Worm (Caenorhabditis elegans) whole organism, L1 larva: ENCODE data around the gene F37C12.21.

Source experiments
- C04F5.9 ChIP-seq: sonication (generic microtip); optimal IDR thresholded peaks from 2 replicates; lab custom pipeline; 2016; ENCODE audit warnings: missing genetic modification characterization, missing compliant biosample characterization
- C34B4.2 ChIP-seq: sonication (generic microtip); optimal IDR thresholded peaks from 2 replicates; lab custom pipeline; 2017; ENCODE audit warnings: mild to moderate bottlenecking, missing genetic modification characterization, missing compliant biosample characterization
- F16B12.6 ChIP-seq: fragments of 150-350 bp; optimal IDR thresholded peaks from 2 replicates; lab custom pipeline; 2014; ENCODE audit warnings: missing biosample characterization, missing genetic modification characterization
- aha-1 ChIP-seq: fragments of 150-350 bp; optimal IDR thresholded peaks from 2 replicates; lab custom pipeline; 2014; ENCODE audit warnings: missing biosample characterization, missing genetic modification characterization
- alr-1 ChIP-seq: fragments of 200-800 bp; sonication (Bioruptor generic); optimal IDR thresholded peaks from 2 replicates; lab custom pipeline; 2018; ENCODE audit warnings: borderline replicate concordance, mild to moderate bottlenecking, missing genetic modification characterization, missing compliant biosample characterization
- aly-2 ChIP-seq: fragments of 150-350 bp; optimal IDR thresholded peaks from 2 replicates; lab custom pipeline; 2014; ENCODE audit warnings: missing biosample characterization, missing genetic modification characterization
- blmp-1 ChIP-seq: fragments of 150-350 bp; optimal IDR thresholded peaks from 2 replicates; lab custom pipeline; 2014; ENCODE audit warnings: missing biosample characterization, missing genetic modification characterization
- ceh-63 ChIP-seq: fragments of 200-800 bp; sonication (Bioruptor generic); optimal IDR thresholded peaks from 2 replicates; lab custom pipeline; 2018; ENCODE audit warnings: mild to moderate bottlenecking, missing genetic modification characterization, missing compliant biosample characterization
- ceh-82 ChIP-seq, 3 experiments: fragments of 150-350 bp in 1 of 3; sonication (generic microtip) in 2 of 3; optimal IDR thresholded peaks; 2 replicates each; lab custom pipeline; 2014 to 2017; ENCODE audit warnings: missing biosample characterization in 3 of 3, missing genetic modification characterization in 3 of 3
- ceh-88 ChIP-seq: fragments of 200-800 bp; sonication (Bioruptor generic); IDR thresholded peaks from 2 replicates; pipeline ENCODE4 v1.3.6; 2022; ENCODE audit warnings: missing genetic modification characterization, missing compliant biosample characterization
- dsc-1 ChIP-seq: sonication (generic microtip); optimal IDR thresholded peaks from 2 replicates; lab custom pipeline; 2016; ENCODE audit warnings: mild to moderate bottlenecking, missing genetic modification characterization, missing compliant biosample characterization
- egl-13 ChIP-seq: sonication (generic microtip); optimal IDR thresholded peaks from 2 replicates; lab custom pipeline; 2016; ENCODE audit warnings: missing genotype, missing genetic modification reagents, missing genetic modification characterization, missing compliant biosample characterization
- egl-27 ChIP-seq, 2 experiments: fragments of 150-350 bp in 1 of 2; sonication (generic microtip); optimal IDR thresholded peaks; 3 replicates each; lab custom pipeline; 2017 to 2018; ENCODE audit warnings: missing biosample characterization in 2 of 2, missing genetic modification characterization in 2 of 2, missing genetic modification reagents in 2 of 2
- elt-2 ChIP-seq: sonication (generic microtip); optimal IDR thresholded peaks from 2 replicates; lab custom pipeline; 2016; ENCODE audit warnings: missing genetic modification characterization, mild to moderate bottlenecking, inconsistent platforms, missing compliant biosample characterization, missing genetic modification reagents
- elt-3 ChIP-seq, 6 experiments: fragments of 150-350 bp in 1 of 6; sonication (generic microtip); optimal IDR thresholded peaks; 2 replicates each; lab custom pipeline; 2017 to 2018; ENCODE audit warnings: missing biosample characterization in 6 of 6, missing genetic modification characterization in 6 of 6, inconsistent platforms in 1 of 6
- ets-5 ChIP-seq: fragments of 200-800 bp; sonication (Bioruptor generic); IDR thresholded peaks from 2 replicates; pipeline ENCODE4 v1.3.6; 2022; ENCODE audit warnings: missing genetic modification characterization, missing compliant biosample characterization
- fkh-10 ChIP-seq: sonication (generic microtip); optimal IDR thresholded peaks from 2 replicates; lab custom pipeline; 2017; ENCODE audit warnings: missing biosample characterization, missing genetic modification reagents, missing genetic modification characterization
- fkh-8 ChIP-seq: sonication (generic microtip); optimal IDR thresholded peaks from 2 replicates; lab custom pipeline; 2016; ENCODE audit warnings: mild to moderate bottlenecking, missing genetic modification characterization, missing compliant biosample characterization
- fos-1 ChIP-seq: fragments of 150-350 bp; optimal IDR thresholded peaks from 2 replicates; lab custom pipeline; 2014; ENCODE audit warnings: missing biosample characterization, missing genetic modification characterization
- grh-1 ChIP-seq: fragments of 200-800 bp; sonication (Bioruptor generic); IDR thresholded peaks from 2 replicates; pipeline ENCODE4 v1.3.6; 2022; ENCODE audit warnings: missing genetic modification reagents, missing genetic modification characterization, missing compliant biosample characterization
- hlh-17 ChIP-seq: fragments of 200-800 bp; sonication (Bioruptor generic); optimal IDR thresholded peaks from 2 replicates; lab custom pipeline; 2018; ENCODE audit warnings: missing genetic modification characterization, mild to moderate bottlenecking, missing compliant biosample characterization, moderate library complexity, borderline replicate concordance
- hlh-4 ChIP-seq: sonication (generic microtip); optimal IDR thresholded peaks from 2 replicates; lab custom pipeline; 2016; ENCODE audit warnings: mild to moderate bottlenecking, missing genetic modification characterization, missing compliant biosample characterization
- hpl-2 ChIP-seq: fragments of 150-350 bp; optimal IDR thresholded peaks from 2 replicates; lab custom pipeline; 2014; ENCODE audit warnings: missing biosample characterization, missing genetic modification reagents, missing genetic modification characterization
- irx-1 ChIP-seq: sonication (generic microtip); optimal IDR thresholded peaks from 2 replicates; lab custom pipeline; 2016; ENCODE audit warnings: missing genetic modification characterization, missing compliant biosample characterization
- jun-1 ChIP-seq: fragments of 150-350 bp; optimal IDR thresholded peaks from 2 replicates; lab custom pipeline; 2014; ENCODE audit warnings: missing biosample characterization, missing genetic modification reagents, missing genetic modification characterization
- lin-39 ChIP-seq: fragments of 150-350 bp; optimal IDR thresholded peaks from 2 replicates; lab custom pipeline; 2014; ENCODE audit warnings: missing biosample characterization, missing genetic modification reagents, missing genetic modification characterization
- lir-3 ChIP-seq: sonication (generic microtip); optimal IDR thresholded peaks from 2 replicates; lab custom pipeline; 2016; ENCODE audit warnings: mild to moderate bottlenecking, missing genetic modification characterization, moderate library complexity, missing compliant biosample characterization; ENCODE audit not compliant: poor library complexity
- lsy-2 ChIP-seq, 2 experiments: fragments of 150-350 bp; optimal IDR thresholded peaks; 2 replicates each; lab custom pipeline; 2014; ENCODE audit warnings: missing biosample characterization in 2 of 2, missing genetic modification characterization in 2 of 2
- mep-1 ChIP-seq: fragments of 150-350 bp; optimal IDR thresholded peaks from 2 replicates; lab custom pipeline; 2014; ENCODE audit warnings: missing biosample characterization, missing genetic modification characterization
- nhr-11 ChIP-seq: fragments of 150-350 bp; optimal IDR thresholded peaks from 2 replicates; lab custom pipeline; 2014; ENCODE audit warnings: missing biosample characterization, missing genetic modification characterization
- nhr-12 ChIP-seq: sonication (generic microtip); optimal IDR thresholded peaks from 2 replicates; lab custom pipeline; 2017; ENCODE audit warnings: missing biosample characterization, missing genetic modification characterization
- nhr-20 ChIP-seq: sonication (generic microtip); optimal IDR thresholded peaks from 2 replicates; lab custom pipeline; 2016; ENCODE audit warnings: mild to moderate bottlenecking, missing genetic modification characterization, missing compliant biosample characterization
- nhr-237 ChIP-seq: fragments of 150-350 bp; optimal IDR thresholded peaks from 2 replicates; lab custom pipeline; 2014; ENCODE audit warnings: missing biosample characterization, missing genetic modification characterization
- nhr-28 ChIP-seq: fragments of 150-350 bp; optimal IDR thresholded peaks from 2 replicates; lab custom pipeline; 2014; ENCODE audit warnings: missing biosample characterization, missing genetic modification characterization
- nhr-47 ChIP-seq: sonication (generic microtip); optimal IDR thresholded peaks from 2 replicates; lab custom pipeline; 2016; ENCODE audit warnings: mild to moderate bottlenecking, missing genetic modification characterization, moderate library complexity, missing compliant biosample characterization
- nhr-71 ChIP-seq: sonication (generic microtip); optimal IDR thresholded peaks from 2 replicates; lab custom pipeline; 2016; ENCODE audit warnings: mild to moderate bottlenecking, missing genetic modification characterization, moderate library complexity, missing compliant biosample characterization
- nhr-77 ChIP-seq: fragments of 150-350 bp; optimal IDR thresholded peaks from 2 replicates; lab custom pipeline; 2014; ENCODE audit warnings: missing biosample characterization, missing genetic modification characterization
- pag-3 ChIP-seq: sonication (generic microtip); optimal IDR thresholded peaks from 2 replicates; lab custom pipeline; 2017; ENCODE audit warnings: missing genetic modification characterization, mild to moderate bottlenecking, missing compliant biosample characterization, antibody characterized with exemption, borderline replicate concordance; ENCODE audit not compliant: insufficient read depth
- pax-3 ChIP-seq: fragments of 200-800 bp; sonication (Bioruptor generic); optimal IDR thresholded peaks from 2 replicates; lab custom pipeline; 2018; ENCODE audit warnings: mild to moderate bottlenecking, missing genetic modification characterization, moderate library complexity, missing compliant biosample characterization
- pqm-1 ChIP-seq: sonication (generic microtip); optimal IDR thresholded peaks from 3 replicates; lab custom pipeline; 2017; ENCODE audit warnings: missing biosample characterization, missing genetic modification characterization
- skn-1 ChIP-seq: fragments of 150-350 bp; optimal IDR thresholded peaks from 2 replicates; lab custom pipeline; 2014; ENCODE audit warnings: missing biosample characterization, missing genetic modification characterization
- snu-23 ChIP-seq: sonication (generic microtip); optimal IDR thresholded peaks from 2 replicates; lab custom pipeline; 2016; ENCODE audit warnings: missing genetic modification characterization, missing compliant biosample characterization
- sox-4 ChIP-seq: sonication (generic microtip); optimal IDR thresholded peaks from 2 replicates; lab custom pipeline; 2016; ENCODE audit warnings: missing genetic modification characterization, missing compliant biosample characterization
- sup-37 ChIP-seq: fragments of 200-800 bp; sonication (Bioruptor generic); optimal IDR thresholded peaks from 2 replicates; lab custom pipeline; 2018; ENCODE audit warnings: mild to moderate bottlenecking, missing genetic modification characterization, missing compliant biosample characterization
- tbx-2 ChIP-seq: sonication (generic microtip); optimal IDR thresholded peaks from 2 replicates; lab custom pipeline; 2016; ENCODE audit warnings: missing genetic modification characterization, missing compliant biosample characterization
- unc-130 ChIP-seq: fragments of 150-350 bp; optimal IDR thresholded peaks from 2 replicates; lab custom pipeline; 2017; ENCODE audit warnings: missing biosample characterization, missing genetic modification characterization, inconsistent platforms
- unc-62 ChIP-seq: fragments of 150-350 bp; optimal IDR thresholded peaks from 2 replicates; lab custom pipeline; 2014; ENCODE audit warnings: missing biosample characterization, missing genetic modification reagents, missing genetic modification characterization
- unc-86 ChIP-seq: sonication (generic microtip); optimal IDR thresholded peaks from 2 replicates; lab custom pipeline; 2016; ENCODE audit warnings: missing genetic modification characterization, missing compliant biosample characterization
- unc-98 ChIP-seq: fragments of 200-800 bp; sonication (Bioruptor generic); IDR thresholded peaks from 2 replicates; pipeline ENCODE4 v1.3.6; 2022; ENCODE audit warnings: missing genetic modification characterization, missing compliant biosample characterization
- xbp-1 ChIP-seq: sonication (generic microtip); optimal IDR thresholded peaks from 2 replicates; lab custom pipeline; 2016; ENCODE audit warnings: missing genetic modification characterization, missing compliant biosample characterization
- zag-1 ChIP-seq: fragments of 150-350 bp; optimal IDR thresholded peaks from 2 replicates; lab custom pipeline; 2014; ENCODE audit warnings: missing biosample characterization, missing genetic modification characterization
- ztf-4 ChIP-seq: fragments of 150-350 bp; optimal IDR thresholded peaks from 2 replicates; lab custom pipeline; 2014; ENCODE audit warnings: missing biosample characterization, missing genetic modification characterization

F37C12.21 gene

ce11 chrIII:7216924-7217521 lies 28.9 kb downstream of the F37C12.21 start (continued):
- TF ChIP-seq egl-13 (tag; lab: Kevin White, UChicago) (no peak), elt-3 (tag; optimal IDR thresholded peaks at IDR 0.05; lab: Kevin White, UChicago) (no peak), pag-3 (no peak), xbp-1 (tag; lab: Kevin White, UChicago) (peak; percentile 34), hpl-2 (GFP tag; lab: Kevin White, UChicago) (no peak), fkh-8 (tag; lab: Kevin White, UChicago) (no peak), blmp-1 (tag; lab: Kevin White, UChicago) (peak; percentile 74), ets-5 (no peak), hlh-17 (no peak), pax-3 (tag; lab: Kevin White, UChicago) (no peak), dsc-1 (peak; percentile 43), lir-3 (tag; lab: Kevin White, UChicago) (peak; percentile 31), snu-23 (GFP tag; lab: Kevin White, UChicago) (peak; percentile 80), skn-1 (no peak), sup-37 (GFP tag; lab: Kevin White, UChicago) (peak; percentile 46), grh-1 (GFP tag; lab: Robert Waterston, UW) (no peak), nhr-71 (tag; lab: Kevin White, UChicago) (peak; percentile 94), nhr-11 (tag; lab: Kevin White, UChicago) (peak; percentile 65), aha-1 (tag; lab: Kevin White, UChicago) (no peak), C34B4.2 (no peak), unc-86 (no peak), sox-4 (tag; lab: Kevin White, UChicago) (no peak), irx-1 (no peak), unc-98 (peak; percentile 67), nhr-28 (tag; lab: Kevin White, UChicago) (no peak), lsy-2 (tag; optimal IDR thresholded peaks at IDR 0.05; lab: Kevin White, UChicago) (peak; percentile 76 to 80), nhr-237 (tag; lab: Kevin White, UChicago) (no peak), C04F5.9 (tag; lab: Kevin White, UChicago) (no peak), pqm-1 (tag; lab: Kevin White, UChicago) (no peak), fkh-10 (GFP tag; lab: Kevin White, UChicago) (no peak), hlh-4 (tag; lab: Kevin White, UChicago) (no peak), unc-62 (no peak), F16B12.6 (tag; lab: Kevin White, UChicago) (no peak), ceh-63 (no peak), jun-1 (no peak), aly-2 (tag; lab: Kevin White, UChicago) (no peak), nhr-77 (tag; lab: Kevin White, UChicago) (no peak), ceh-88 (GFP tag; lab: Robert Waterston, UW) (no peak), mep-1 (peak; percentile 63), alr-1 (tag; lab: Kevin White, UChicago) (no peak), tbx-2 (peak; percentile 58), nhr-47 (peak; percentile 39), fos-1 (tag; lab: Kevin White, UChicago) (no peak), ceh-82 (tag; optimal IDR thresholded peaks at IDR 0.05; lab: Kevin White, UChicago) (no peak), lin-39 (tag; lab: Kevin White, UChicago) (peak; percentile 63), nhr-12 (tag; lab: Kevin White, UChicago) (no peak), ztf-4 (peak; percentile 71), egl-27 (tag; optimal IDR thresholded peaks at IDR 0.05; lab: Kevin White, UChicago) (no peak), zag-1 (no peak), unc-130 (tag; lab: Kevin White, UChicago) (peak; percentile 32), nhr-20 (tag; lab: Kevin White, UChicago) (peak; percentile 77), elt-2 (no peak)
